Fruit fly (Drosophila melanogaster): ENCODE measurements around the gene CG7203.

dm6 chr2L:7771891-7772290 is 18.9 kb upstream of the CG7203 start:
- TF ChIP-seq CG6808 (GFP tag; optimal IDR thresholded peaks at IDR 0.05) = no peak
- TF ChIP-seq CG3919 (GFP tag; optimal IDR thresholded peaks at IDR 0.05) = no peak
- no peak for TF ChIP-seq achi (GFP tag; optimal IDR thresholded peaks at IDR 0.05)
- no peak for TF ChIP-seq CG7368 (GFP tag; optimal IDR thresholded peaks at IDR 0.05)
- TF ChIP-seq salr (GFP tag; optimal IDR thresholded peaks at IDR 0.05) = no peak
- no peak for TF ChIP-seq Sox102F (GFP tag; optimal IDR thresholded peaks at IDR 0.05)
- TF ChIP-seq CG9139 (GFP tag; optimal IDR thresholded peaks at IDR 0.05) = no peak
- no peak for TF ChIP-seq esn (GFP tag; optimal IDR thresholded peaks at IDR 0.05)
- no peak for TF ChIP-seq CG31627 (GFP tag; optimal IDR thresholded peaks at IDR 0.05)
- no peak for TF ChIP-seq Smox (GFP tag; optimal IDR thresholded peaks at IDR 0.05)
- TF ChIP-seq CG10631 (GFP tag; optimal IDR thresholded peaks at IDR 0.05) = no peak
- TF ChIP-seq CG8119 (GFP tag; IDR thresholded peaks at IDR 0.05) = no peak

Data from whole organism, prepupa.